Fruit fly (Drosophila melanogaster): ENCODE results near the gene Samuel.

Gene Samuel

DNA sequence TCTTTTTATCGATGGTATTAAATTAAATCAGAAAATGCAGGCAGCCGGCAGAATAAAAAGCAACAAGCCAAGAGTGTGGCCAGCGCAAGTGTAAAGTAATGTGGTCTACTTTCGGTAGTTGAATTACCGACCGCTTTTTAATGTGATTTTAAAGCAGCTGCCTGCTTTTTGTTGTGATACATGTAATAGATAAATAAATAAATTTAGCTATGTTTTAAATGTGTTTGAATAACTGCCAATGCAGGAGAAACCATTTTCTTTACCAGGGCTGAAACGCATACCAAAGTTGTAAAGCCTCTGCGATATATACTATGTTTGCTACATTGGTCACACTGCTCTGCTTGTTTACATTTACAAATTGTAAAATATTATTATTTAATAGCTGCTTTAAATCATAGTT is 96.7 kb downstream of the Samuel start, which contains the start of the genes Tmem214 and YL-1:
Gene Tmem214 (minus strand): TSS at position 142 of the 400 bp plus-strand sequence.
Gene YL-1 (plus strand): TSS at position 310 of the 400 bp plus-strand sequence.
- TF ChIP-seq ems (GFP tag; optimal IDR thresholded peaks at IDR 0.05) (no peak), inv (GFP tag; IDR thresholded peaks at IDR 0.05; ENCODE audit: partially characterized antibody) (peak; percentile 48; the same call in 1 of the 2 replicates), Pdp1 (GFP tag; optimal IDR thresholded peaks at IDR 0.05) (peak in 1 of 2 experiments; percentile 51), CG34376 (GFP tag; optimal IDR thresholded peaks at IDR 0.05) (no peak), CG16779 (GFP tag; IDR thresholded peaks at IDR 0.05) (no peak), pho (GFP tag; optimal IDR thresholded peaks at IDR 0.05) (no peak), B-H2 (GFP tag; optimal IDR thresholded peaks at IDR 0.05) (no peak), amos (GFP tag; IDR thresholded peaks at IDR 0.05; ENCODE audit: partially characterized antibody) (peak; percentile 51), Doc2 (GFP tag; IDR thresholded peaks at IDR 0.05) (no peak), Rfx (GFP tag; IDR thresholded peaks at IDR 0.05) (no peak), CG6689 (GFP tag; IDR thresholded peaks at IDR 0.05) (no peak), Optix (GFP tag; IDR thresholded peaks at IDR 0.05) (no peak), CG7963 (GFP tag; IDR thresholded peaks at IDR 0.05; ENCODE audit: partially characterized antibody) (0 out of 3 replicates have a peak, but pooled peaks have one; percentile 23), sens-2 (GFP tag; IDR thresholded peaks at IDR 0.05) (no peak), CG17361 (GFP tag; IDR thresholded peaks at IDR 0.05) (0 out of 3 replicates have a peak, but pooled peaks have one; percentile 28), CG1024 (GFP tag; IDR thresholded peaks at IDR 0.05) (no peak), CkIIα-i1 (GFP tag; IDR thresholded peaks at IDR 0.05) (no peak), CG43689 (GFP tag; IDR thresholded peaks at IDR 0.05) (no peak), sisA (GFP tag; IDR thresholded peaks at IDR 0.05) (no peak), ATbp (GFP tag; optimal IDR thresholded peaks at IDR 0.05) (no peak), Lim3 (GFP tag; IDR thresholded peaks at IDR 0.05) (no peak), CG10565 (GFP tag; optimal IDR thresholded peaks at IDR 0.05) (no peak), CG13123 (GFP tag; optimal IDR thresholded peaks at IDR 0.05) (no peak), klu (GFP tag; IDR thresholded peaks at IDR 0.05) (no peak), eyg (GFP tag; optimal IDR thresholded peaks at IDR 0.05) (no peak), CG6654 (GFP tag; optimal IDR thresholded peaks at IDR 0.05) (no peak), HmgZ (tag; optimal IDR thresholded peaks at IDR 0.05) (peak; percentile 46), CG17802 (tag; optimal IDR thresholded peaks at IDR 0.05) (no peak), psq (GFP tag; optimal IDR thresholded peaks at IDR 0.05) (no peak), CG7928 (GFP tag; optimal IDR thresholded peaks at IDR 0.05) (peak; percentile 91), dan (GFP tag; IDR thresholded peaks at IDR 0.05) (no peak), ttk (GFP tag; IDR thresholded peaks at IDR 0.05) (no peak), fd102C (GFP tag; optimal IDR thresholded peaks at IDR 0.05) (no peak), stc (GFP tag; IDR thresholded peaks at IDR 0.05) (no peak), CG9797 (GFP tag; optimal IDR thresholded peaks at IDR 0.05) (peak; percentile 90), unc-4 (GFP tag; IDR thresholded peaks at IDR 0.05; ENCODE audit: partially characterized antibody) (peak; percentile 66), CG12769 (tag; optimal IDR thresholded peaks at IDR 0.05) (no peak), chinmo (GFP tag; IDR thresholded peaks at IDR 0.05; ENCODE audit: partially characterized antibody) (no peak), fd64A (GFP tag; optimal IDR thresholded peaks at IDR 0.05) (no peak), phol (tag; optimal IDR thresholded peaks at IDR 0.05) (peak; percentile 86), NK7.1 (GFP tag; optimal IDR thresholded peaks at IDR 0.05) (no peak), Asciz (GFP tag; optimal IDR thresholded peaks at IDR 0.05) (no peak), CG32767 (GFP tag; IDR thresholded peaks at IDR 0.05) (no peak), CG4854 (GFP tag; optimal IDR thresholded peaks at IDR 0.05) (no peak), trh (GFP tag; optimal IDR thresholded peaks at IDR 0.05) (no peak), zen2 (GFP tag; IDR thresholded peaks at IDR 0.05; ENCODE audit: partially characterized antibody) (no peak), z (GFP tag; IDR thresholded peaks at IDR 0.05) (no peak), Bteb2 (GFP tag; optimal IDR thresholded peaks at IDR 0.05) (no peak), p53 (GFP tag; optimal IDR thresholded peaks at IDR 0.05) (no peak), CG8924 (tag; optimal IDR thresholded peaks at IDR 0.05) (peak; percentile 39), Hr39 (optimal IDR thresholded peaks at IDR 0.05) (no peak), CG7271 (tag; optimal IDR thresholded peaks at IDR 0.05) (no peak)

Data from whole organism, embryonic.